Fruit fly (Drosophila melanogaster): ENCODE results near the gene CG33272.

CG33272 gene

dm6 chr3L:11555662-11556460, 45.5 kb upstream of the CG33272 start (continued):
- TF ChIP-seq CG10565 (GFP tag; optimal IDR thresholded peaks at IDR 0.05) = no peak
- peak; percentile 84 for TF ChIP-seq CG15601 (tag; optimal IDR thresholded peaks at IDR 0.05)
- peak; percentile 9 for TF ChIP-seq CG15514 (GFP tag; optimal IDR thresholded peaks at IDR 0.05)
- TF ChIP-seq tin (GFP tag; optimal IDR thresholded peaks at IDR 0.05) = peak; percentile 41
- TF ChIP-seq Gug (GFP tag; IDR thresholded peaks at IDR 0.05) = no peak
- TF ChIP-seq Jarid2 (GFP tag; optimal IDR thresholded peaks at IDR 0.05) = peak; percentile 34
- TF ChIP-seq CG18262 (tag; optimal IDR thresholded peaks at IDR 0.05) = peak; percentile 89
- TF ChIP-seq CG1792 (GFP tag; optimal IDR thresholded peaks at IDR 0.05) = peak; percentile 35
- TF ChIP-seq jing (GFP tag; optimal IDR thresholded peaks at IDR 0.05) = no peak
- no peak for TF ChIP-seq z (GFP tag; IDR thresholded peaks at IDR 0.05)
- peak; percentile 80 for TF ChIP-seq Fer3 (tag; optimal IDR thresholded peaks at IDR 0.05)
- TF ChIP-seq Trl (optimal IDR thresholded peaks at IDR 0.05) = no peak
- TF ChIP-seq Trl (GFP tag; optimal IDR thresholded peaks at IDR 0.05) = peak; percentile 32
- TF ChIP-seq crc (GFP tag; optimal IDR thresholded peaks at IDR 0.05) = no peak
- peak; percentile 39 for TF ChIP-seq CG16863 (GFP tag; optimal IDR thresholded peaks at IDR 0.05)
- TF ChIP-seq Pdp1 (GFP tag; optimal IDR thresholded peaks at IDR 0.05) = peak in 1 of 2 experiments; percentile 59
- TF ChIP-seq hkb (optimal IDR thresholded peaks at IDR 0.05) = no peak
- TF ChIP-seq hkb (GFP tag; IDR thresholded peaks at IDR 0.05) = 0 out of 2 replicates have a peak, but pooled peaks have one; percentile 28
- peak; percentile 72 for TF ChIP-seq lab (GFP tag; optimal IDR thresholded peaks at IDR 0.05)
- TF ChIP-seq gt (GFP tag; IDR thresholded peaks at IDR 0.05) = no peak
- TF ChIP-seq CG2678 (tag; optimal IDR thresholded peaks at IDR 0.05) = peak; percentile 91
- peak; percentile 60 for TF ChIP-seq tap (tag; optimal IDR thresholded peaks at IDR 0.05)
- TF ChIP-seq lilli (GFP tag; optimal IDR thresholded peaks at IDR 0.05) = peak; percentile 44
- peak; percentile 36; the same call in 1 of the 2 replicates for TF ChIP-seq E2f2 (GFP tag; IDR thresholded peaks at IDR 0.05)
- TF ChIP-seq chinmo (GFP tag; IDR thresholded peaks at IDR 0.05; ENCODE audit: partially characterized antibody) = peak; percentile 96
- peak; percentile 58 for TF ChIP-seq nom (GFP tag; optimal IDR thresholded peaks at IDR 0.05)
- TF ChIP-seq CG17361 (GFP tag; IDR thresholded peaks at IDR 0.05) = peak; percentile 87
- no peak for TF ChIP-seq lov (optimal IDR thresholded peaks at IDR 0.05)
- TF ChIP-seq lov (GFP tag; IDR thresholded peaks at IDR 0.05) = peak; percentile 38; the same call in 1 of the 3 replicates
- TF ChIP-seq shn (GFP tag; optimal IDR thresholded peaks at IDR 0.05) = peak; percentile 10
- TF ChIP-seq CG13123 (GFP tag; optimal IDR thresholded peaks at IDR 0.05) = peak; percentile 27
- peak; percentile 53 for TF ChIP-seq CG13624 (GFP tag; optimal IDR thresholded peaks at IDR 0.05)
- TF ChIP-seq Max (GFP tag; optimal IDR thresholded peaks at IDR 0.05) = peak; percentile 28
- TF ChIP-seq CG12744 (GFP tag; optimal IDR thresholded peaks at IDR 0.05) = peak; percentile 20
- TF ChIP-seq CG10979 (tag; optimal IDR thresholded peaks at IDR 0.05) = peak; percentile 90
- peak; percentile 59 for TF ChIP-seq CG18764 (GFP tag; optimal IDR thresholded peaks at IDR 0.05)
- TF ChIP-seq slbo (GFP tag; IDR thresholded peaks at IDR 0.05) = peak; percentile 72
- peak; percentile 46 for TF ChIP-seq trh (GFP tag; optimal IDR thresholded peaks at IDR 0.05)
- peak; percentile 74 for TF ChIP-seq trem (tag; optimal IDR thresholded peaks at IDR 0.05)
- peak; percentile 90 for TF ChIP-seq CG31441 (GFP tag; IDR thresholded peaks at IDR 0.05)
- peak; percentile 84 for TF ChIP-seq CG9727 (GFP tag; optimal IDR thresholded peaks at IDR 0.05)
- TF ChIP-seq crol (GFP tag; IDR thresholded peaks at IDR 0.05) = peak; percentile 99
- peak; percentile 65 for TF ChIP-seq Atf6 (GFP tag; IDR thresholded peaks at IDR 0.05)
- TF ChIP-seq CG5953 (GFP tag; IDR thresholded peaks at IDR 0.05) = no peak
- TF ChIP-seq Nf-YB (GFP tag; optimal IDR thresholded peaks at IDR 0.05) = peak; percentile 64
- TF ChIP-seq ind (GFP tag; optimal IDR thresholded peaks at IDR 0.05) = peak; percentile 48
- peak; percentile 26; the same call in 1 of the 3 replicates for TF ChIP-seq gce (GFP tag; IDR thresholded peaks at IDR 0.05)
- TF ChIP-seq CG14667 (GFP tag; IDR thresholded peaks at IDR 0.05) = peak; percentile 55; the same call in 1 of the 2 replicates
- peak; percentile 5 for TF ChIP-seq fu2 (GFP tag; optimal IDR thresholded peaks at IDR 0.05)
- peak; percentile 18 for TF ChIP-seq Sry-δ (GFP tag; optimal IDR thresholded peaks at IDR 0.05)
